Worm (Caenorhabditis elegans) whole organism, mixed stage, embryonic: ENCODE results near the gene C18H7.7.
A peak's percentile ranks its signal among the peaks of the same experiment; 100 is the strongest.

Experiments used
- M03D4.4 ChIP-seq: sonication (generic microtip); optimal IDR thresholded peaks from 2 replicates; lab custom pipeline; 2017; ENCODE audit warnings: mild to moderate bottlenecking, missing genetic modification characterization, missing compliant biosample characterization
- bed-3 ChIP-seq: fragments of 200-800 bp; sonication (Bioruptor generic); optimal IDR thresholded peaks from 3 replicates; lab custom pipeline; 2018; ENCODE audit warnings: mild to moderate bottlenecking, missing genetic modification characterization, moderate library complexity, missing compliant biosample characterization
- blmp-1 ChIP-seq: fragments of 150-350 bp; optimal IDR thresholded peaks from 2 replicates; lab custom pipeline; 2014; ENCODE audit warnings: missing biosample characterization, missing genetic modification characterization
- ceh-39 ChIP-seq: fragments of 150-350 bp; optimal IDR thresholded peaks from 2 replicates; lab custom pipeline; 2014; ENCODE audit warnings: missing biosample characterization, missing genetic modification characterization
- ceh-43 ChIP-seq: fragments of 200-800 bp; sonication (Bioruptor generic); optimal IDR thresholded peaks from 2 replicates; lab custom pipeline; 2018; ENCODE audit warnings: mild to moderate bottlenecking, missing genetic modification characterization, moderate library complexity, missing compliant biosample characterization
- ceh-83 ChIP-seq: fragments of 200-800 bp; sonication (Bioruptor generic); optimal IDR thresholded peaks from 2 replicates; lab custom pipeline; 2018; ENCODE audit warnings: mild to moderate bottlenecking, missing genetic modification characterization, missing compliant biosample characterization
- ces-1 ChIP-seq: fragments of 150-350 bp; optimal IDR thresholded peaks from 2 replicates; lab custom pipeline; 2014; ENCODE audit warnings: missing biosample characterization, missing genetic modification reagents, missing genetic modification characterization
- cnd-1 ChIP-seq: fragments of 200-800 bp; sonication (Bioruptor generic); optimal IDR thresholded peaks from 2 replicates; lab custom pipeline; 2018; ENCODE audit warnings: mild to moderate bottlenecking, missing genetic modification characterization, missing compliant biosample characterization
- drap-1 ChIP-seq: fragments of 200-800 bp; sonication (Bioruptor generic); optimal IDR thresholded peaks from 3 replicates; lab custom pipeline; 2018; ENCODE audit warnings: mild to moderate bottlenecking, missing genetic modification characterization, missing compliant biosample characterization
- elt-3 ChIP-seq: fragments of 150-350 bp; optimal IDR thresholded peaks from 2 replicates; lab custom pipeline; 2014; ENCODE audit warnings: missing biosample characterization, missing genetic modification characterization
- hlh-1 ChIP-seq: fragments of 150-350 bp; optimal IDR thresholded peaks from 2 replicates; lab custom pipeline; 2014; ENCODE audit warnings: missing biosample characterization, missing genetic modification reagents, missing genetic modification characterization
- lin-13 ChIP-seq: fragments of 150-350 bp; optimal IDR thresholded peaks from 2 replicates; lab custom pipeline; 2014; ENCODE audit warnings: missing biosample characterization, missing genetic modification characterization
- lin-32 ChIP-seq: fragments of 200-800 bp; sonication (Bioruptor generic); optimal IDR thresholded peaks from 2 replicates; lab custom pipeline; 2018; ENCODE audit warnings: mild to moderate bottlenecking, missing genetic modification characterization, missing compliant biosample characterization
- lsy-2 ChIP-seq: fragments of 150-350 bp; optimal IDR thresholded peaks from 2 replicates; lab custom pipeline; 2014; ENCODE audit warnings: missing biosample characterization, missing genetic modification characterization
- mab-5 ChIP-seq: fragments of 150-350 bp; optimal IDR thresholded peaks from 2 replicates; lab custom pipeline; 2014; ENCODE audit warnings: missing biosample characterization, missing genetic modification characterization
- mls-2 ChIP-seq: sonication (generic microtip); optimal IDR thresholded peaks from 2 replicates; lab custom pipeline; 2016; ENCODE audit warnings: mild to moderate bottlenecking, missing genetic modification characterization, moderate library complexity, missing compliant biosample characterization
- nhr-12 ChIP-seq: fragments of 150-350 bp; optimal IDR thresholded peaks from 2 replicates; lab custom pipeline; 2014; ENCODE audit warnings: missing biosample characterization, missing genetic modification characterization
- nhr-2 ChIP-seq: fragments of 150-350 bp; optimal IDR thresholded peaks from 2 replicates; lab custom pipeline; 2014; ENCODE audit warnings: missing biosample characterization, missing genetic modification characterization
- nhr-237 ChIP-seq: fragments of 150-350 bp; optimal IDR thresholded peaks from 2 replicates; lab custom pipeline; 2014; ENCODE audit warnings: missing biosample characterization, missing genetic modification characterization
- nhr-28 ChIP-seq: fragments of 150-350 bp; optimal IDR thresholded peaks from 2 replicates; lab custom pipeline; 2014; ENCODE audit warnings: missing biosample characterization, missing genetic modification characterization
- nhr-76 ChIP-seq: sonication (generic microtip); optimal IDR thresholded peaks from 2 replicates; lab custom pipeline; 2017; ENCODE audit warnings: missing biosample characterization, missing genetic modification characterization
- pha-4 ChIP-seq: fragments of 150-350 bp; optimal IDR thresholded peaks from 2 replicates; lab custom pipeline; 2018; ENCODE audit warnings: missing biosample characterization, missing genetic modification reagents, missing genetic modification characterization
- sem-2 ChIP-seq: fragments of 200-800 bp; sonication (Bioruptor generic); optimal IDR thresholded peaks from 2 replicates; lab custom pipeline; 2018; ENCODE audit warnings: mild to moderate bottlenecking, missing genetic modification characterization, missing compliant biosample characterization
- snpc-4 ChIP-seq: fragments of 150-350 bp; optimal IDR thresholded peaks from 2 replicates; lab custom pipeline; 2014; ENCODE audit warnings: missing biosample characterization, missing genetic modification characterization
- sptf-1 ChIP-seq: sonication (generic microtip); optimal IDR thresholded peaks from 2 replicates; lab custom pipeline; 2017; ENCODE audit warnings: mild to moderate bottlenecking, missing genetic modification characterization, moderate library complexity, missing compliant biosample characterization
- tbx-8 ChIP-seq: fragments of 200-800 bp; sonication (Bioruptor generic); optimal IDR thresholded peaks from 2 replicates; lab custom pipeline; 2018; ENCODE audit warnings: mild to moderate bottlenecking, missing genetic modification characterization, moderate library complexity, missing compliant biosample characterization
- unc-120 ChIP-seq: sonication (generic microtip); optimal IDR thresholded peaks from 2 replicates; lab custom pipeline; 2017; ENCODE audit warnings: missing genetic modification characterization, missing compliant biosample characterization; ENCODE audit not compliant: poor library complexity, severe bottlenecking
- unc-39 ChIP-seq: fragments of 150-350 bp; optimal IDR thresholded peaks from 2 replicates; lab custom pipeline; 2014; ENCODE audit warnings: missing biosample characterization, missing genetic modification characterization
- unc-62 ChIP-seq: fragments of 150-350 bp; optimal IDR thresholded peaks from 2 replicates; lab custom pipeline; 2014; ENCODE audit warnings: missing biosample characterization, missing genetic modification reagents, missing genetic modification characterization
- zip-8 ChIP-seq: fragments of 150-350 bp; optimal IDR thresholded peaks from 2 replicates; lab custom pipeline; 2014; ENCODE audit warnings: missing biosample characterization, missing genetic modification characterization
- ztf-11 ChIP-seq: fragments of 150-350 bp; optimal IDR thresholded peaks from 2 replicates; lab custom pipeline; 2014; ENCODE audit warnings: missing biosample characterization, missing genetic modification characterization

The C18H7.7 gene

DNA sequence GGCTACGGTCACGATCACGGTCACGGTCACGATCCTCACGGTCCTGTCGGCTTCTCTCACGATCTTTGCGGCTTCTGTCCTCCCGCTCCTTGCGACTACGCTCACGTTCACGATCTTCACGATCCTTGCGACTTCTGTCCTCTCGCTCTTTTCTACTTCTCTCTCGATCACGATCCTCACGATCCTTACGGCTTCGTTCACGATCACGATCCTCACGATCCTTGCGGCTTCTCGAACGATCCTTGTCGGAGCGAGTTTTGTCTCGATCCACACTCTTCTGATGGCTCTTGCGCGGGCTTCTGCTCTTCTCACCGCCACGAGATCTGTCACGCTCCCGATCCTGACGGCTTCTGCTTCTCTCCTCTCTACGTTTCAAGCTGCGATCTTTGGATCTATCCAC, 15.7 kb downstream of the C18H7.7 start:
- TF ChIP-seq lsy-2 (no peak), blmp-1 (tag; lab: Kevin White, UChicago) (no peak), ceh-83 (no peak), bed-3 (GFP tag; lab: Kevin White, UChicago) (no peak), hlh-1 (tag; lab: Kevin White, UChicago) (no peak), sem-2 (GFP tag; lab: Kevin White, UChicago) (no peak), cnd-1 (tag; lab: Kevin White, UChicago) (no peak), unc-62 (no peak), nhr-237 (tag; lab: Kevin White, UChicago) (no peak), lin-32 (GFP tag; lab: Kevin White, UChicago) (no peak), pha-4 (tag; lab: Kevin White, UChicago) (no peak)

- no peak for TF ChIP-seq unc-120 (tag; lab: Kevin White, UChicago)
- TF ChIP-seq zip-8 (tag; lab: Kevin White, UChicago) = no peak
- TF ChIP-seq nhr-76 = no peak
- TF ChIP-seq ztf-11 (tag; lab: Kevin White, UChicago) = no peak
- no peak for TF ChIP-seq nhr-12 (tag; lab: Kevin White, UChicago)
- no peak for TF ChIP-seq nhr-28
- TF ChIP-seq mab-5 (tag; lab: Kevin White, UChicago) = no peak
- TF ChIP-seq hlh-1 (tag; lab: Kevin White, UChicago) = no peak
- no peak for TF ChIP-seq unc-62
- no peak for TF ChIP-seq lin-13 (tag; lab: Kevin White, UChicago)
- no peak for TF ChIP-seq drap-1 (GFP tag; lab: Kevin White, UChicago)
- TF ChIP-seq ces-1 (GFP tag; lab: Kevin White, UChicago) = no peak
- TF ChIP-seq unc-39 (tag; lab: Kevin White, UChicago) = no peak
- TF ChIP-seq, all 35 proteins: peak for 0
Observed at ce11 chrIV:572487-572886, 23.7 kb downstream of the C18H7.7 start, which contains the start of gene gex-2. gex-2 (plus strand) TSS chrIV:572769.

DNA sequence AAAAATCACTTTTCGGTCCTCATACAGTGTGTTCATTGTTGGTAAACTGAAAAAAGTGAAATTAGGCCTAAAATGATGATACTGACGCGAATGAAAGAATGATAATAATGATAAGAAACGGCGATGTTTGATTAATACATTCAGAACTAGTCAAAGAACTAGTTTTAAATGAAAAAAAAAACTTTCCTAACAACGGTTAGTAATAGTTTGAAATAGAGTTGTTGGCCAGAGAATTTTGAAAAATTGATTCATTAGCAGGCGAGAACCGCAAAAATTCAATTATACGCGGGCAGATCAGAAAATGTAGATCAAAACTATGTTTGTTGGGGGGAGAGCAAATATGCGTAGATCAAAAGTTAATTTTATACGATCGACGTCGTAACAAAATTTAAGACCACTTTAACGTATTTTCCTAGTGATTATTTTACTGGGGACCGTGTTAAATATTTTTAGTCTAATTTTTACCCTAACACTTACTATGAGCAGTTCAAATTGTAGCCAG, 25.3 kb downstream of the C18H7.7 start, which contains the start of gene F56A11.5:
Gene F56A11.5 (minus strand): TSS at position 51 of the 502 bp plus-strand sequence.
- TF ChIP-seq lin-13 (tag; lab: Kevin White, UChicago) = no peak
- TF ChIP-seq cnd-1 (tag; lab: Kevin White, UChicago) = no peak

- no peak for TF ChIP-seq elt-3 (tag; lab: Kevin White, UChicago)
- no peak for TF ChIP-seq lin-13 (tag; lab: Kevin White, UChicago)
- TF ChIP-seq lsy-2 = no peak
- TF ChIP-seq bed-3 (GFP tag; lab: Kevin White, UChicago) = no peak
- TF ChIP-seq ces-1 (GFP tag; lab: Kevin White, UChicago) = no peak
- TF ChIP-seq cnd-1 (tag; lab: Kevin White, UChicago) = no peak
- TF ChIP-seq ceh-39 (tag; lab: Kevin White, UChicago) = no peak
- no peak for TF ChIP-seq unc-39 (tag; lab: Kevin White, UChicago)
- TF ChIP-seq tbx-8 (GFP tag; lab: Kevin White, UChicago) = no peak
- no peak for TF ChIP-seq mls-2
- no peak for TF ChIP-seq nhr-28
- no peak for TF ChIP-seq hlh-1 (tag; lab: Kevin White, UChicago)
- TF ChIP-seq zip-8 (tag; lab: Kevin White, UChicago) = no peak
- TF ChIP-seq nhr-237 (tag; lab: Kevin White, UChicago) = no peak
- no peak for TF ChIP-seq lin-32 (GFP tag; lab: Kevin White, UChicago)
- TF ChIP-seq sptf-1 (tag; lab: Kevin White, UChicago) = no peak
- no peak for TF ChIP-seq ceh-43 (GFP tag; lab: Kevin White, UChicago)
- TF ChIP-seq M03D4.4 (tag; lab: Kevin White, UChicago) = no peak
- TF ChIP-seq nhr-2 = no peak
- no peak for TF ChIP-seq snpc-4 (tag; lab: Kevin White, UChicago)
Observed at ce11 chrIV:564000-564399, 32.2 kb downstream of the C18H7.7 start.

DNA sequence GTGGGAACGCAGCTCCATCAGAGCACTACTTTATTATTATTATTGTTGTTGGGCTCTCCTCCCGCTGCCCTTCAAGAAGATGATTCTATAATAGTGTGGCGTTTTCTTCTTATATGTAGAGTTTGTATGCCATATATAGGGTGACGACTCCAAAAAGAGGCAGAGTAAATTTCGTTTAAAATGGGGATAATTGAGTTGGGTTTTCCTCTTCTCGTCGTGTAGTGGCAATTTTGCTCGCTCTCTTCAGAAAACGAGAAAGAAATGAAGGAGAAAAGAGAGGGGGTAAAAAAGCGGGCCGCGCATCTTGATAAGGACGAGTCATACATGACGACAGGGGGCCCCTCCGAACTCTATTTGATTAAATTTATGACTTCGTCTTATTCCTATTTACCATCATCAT, 32.8 kb downstream of the C18H7.7 start:
- no peak for TF ChIP-seq bed-3 (GFP tag; lab: Kevin White, UChicago)
- TF ChIP-seq ces-1 (GFP tag; lab: Kevin White, UChicago) = peak; percentile 97
